Worm (Caenorhabditis elegans): ENCODE results near the gene nemt-1.

DNA sequence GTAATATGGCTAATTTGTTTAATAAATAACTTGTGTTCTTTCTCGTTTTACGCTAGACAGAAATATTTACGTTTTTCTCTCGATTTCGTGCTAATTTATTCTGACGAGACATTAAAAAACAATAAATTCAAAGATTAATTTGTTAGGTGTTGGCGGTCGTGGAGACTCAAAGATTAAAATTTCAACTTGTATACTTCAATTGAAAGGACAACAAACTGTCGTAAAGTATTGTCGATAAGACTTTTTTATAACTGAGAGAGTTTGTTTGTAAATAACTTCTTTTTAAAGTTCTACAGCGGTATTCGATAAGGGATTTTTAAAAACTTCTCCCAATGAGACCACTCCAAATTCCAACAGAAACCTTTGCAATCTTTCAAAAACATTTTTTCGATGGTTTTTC is 34.5 kb upstream of the nemt-1 start:
- TF ChIP-seq unc-130 (GFP tag; optimal IDR thresholded peaks at IDR 0.05) (no peak), mdl-1 (tag; optimal IDR thresholded peaks at IDR 0.05) (no peak), ceh-28 (tag; optimal IDR thresholded peaks at IDR 0.05) (no peak)

Measured in whole organism, L4 larva.